Fruit fly (Drosophila melanogaster) S2 (cell line): Measurements from ENCODE around the gene f.

Experiments
- CG8478 ChIP-seq: fragments of >200 bp; optimal IDR thresholded peaks from 2 replicates; lab custom pipeline; 2018
- CTCF ChIP-seq, 2 experiments: fragments of >200 bp; optimal IDR thresholded peaks; 2 replicates each; lab custom pipeline; 2018

Gene f

DNA sequence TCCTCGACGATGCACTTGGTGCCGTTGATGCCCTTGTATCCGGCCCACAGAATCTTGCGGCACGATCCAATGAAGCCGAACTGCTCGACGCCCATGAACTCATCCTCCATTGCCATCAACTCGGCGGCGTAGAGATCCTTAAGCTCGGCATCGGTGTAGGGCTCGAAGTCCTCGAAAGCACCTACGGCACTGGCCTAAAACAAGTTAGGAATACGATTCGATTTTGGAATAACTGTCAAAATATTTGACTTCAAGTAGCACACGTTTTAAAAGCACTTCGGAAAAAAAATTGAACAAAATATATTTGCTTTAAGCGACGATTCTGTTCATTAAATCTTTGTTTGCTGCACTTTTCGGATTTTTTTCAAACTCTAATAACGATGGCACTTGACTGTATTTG, 49.5 kb downstream of the f start, which contains the start of gene CG5445:
Gene CG5445 (plus strand): TSS at position 301 of the 400 bp plus-strand sequence.
- no peak for TF ChIP-seq CTCF (optimal IDR thresholded peaks at IDR 0.05; lab: Kevin White, UChicago)
- TF ChIP-seq CG8478: no peak

DNA sequence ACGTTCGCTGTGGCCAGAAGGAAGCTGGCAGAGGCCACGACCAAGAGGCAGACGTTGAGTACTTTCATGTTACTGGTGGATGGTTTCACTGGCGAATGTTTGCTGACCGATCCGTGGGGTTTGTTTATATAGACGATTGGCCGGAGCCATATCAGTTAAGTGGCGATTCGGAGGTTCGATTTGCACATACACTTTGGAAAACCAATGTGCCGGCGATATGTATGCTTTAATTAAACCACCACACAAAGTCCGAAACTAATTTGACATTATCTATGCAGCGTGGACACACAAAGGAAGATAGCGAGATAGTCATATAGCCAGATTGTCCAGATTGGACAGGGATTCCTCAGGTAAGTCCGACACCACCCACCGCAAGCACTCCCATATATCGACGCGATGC, 49.9 kb downstream of the f start, which contains the start of gene CG8664:
Gene CG8664 (minus strand): TSS at position 101 of the 400 bp plus-strand sequence.
- no peak for TF ChIP-seq CG8478
- no peak for TF ChIP-seq CTCF (optimal IDR thresholded peaks at IDR 0.05; lab: Kevin White, UChicago)

dm6 chrX:17284400-17284799, 51.7 kb downstream of the f start, which contains the start of gene CG8661:
Gene CG8661, minus strand, starts transcription at chrX:17284500.
- no peak for TF ChIP-seq CG8478
- no peak for TF ChIP-seq CTCF (optimal IDR thresholded peaks at IDR 0.05; lab: Kevin White, UChicago)

DNA sequence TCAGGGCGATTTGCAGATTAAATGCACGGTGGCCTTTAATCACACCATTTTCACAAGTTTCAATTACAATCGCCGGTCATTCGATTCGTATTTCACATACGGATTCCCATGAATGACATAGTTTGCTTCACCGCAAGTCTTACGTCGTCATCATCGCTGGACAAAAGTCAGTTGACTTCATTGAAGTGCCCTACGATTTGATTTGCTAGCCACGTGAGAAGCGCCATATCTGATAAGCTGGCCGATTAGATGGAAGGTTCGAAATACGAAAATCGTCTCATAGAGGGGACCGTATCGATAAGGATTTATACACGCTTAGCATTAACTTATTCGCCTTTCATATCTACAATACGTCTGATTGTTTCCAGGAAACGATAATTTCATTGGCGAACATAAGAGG, 52.3 kb downstream of the f start:
- TF ChIP-seq CTCF (optimal IDR thresholded peaks at IDR 0.05; lab: Kevin White, UChicago) (no peak), CG8478 (no peak)

DNA sequence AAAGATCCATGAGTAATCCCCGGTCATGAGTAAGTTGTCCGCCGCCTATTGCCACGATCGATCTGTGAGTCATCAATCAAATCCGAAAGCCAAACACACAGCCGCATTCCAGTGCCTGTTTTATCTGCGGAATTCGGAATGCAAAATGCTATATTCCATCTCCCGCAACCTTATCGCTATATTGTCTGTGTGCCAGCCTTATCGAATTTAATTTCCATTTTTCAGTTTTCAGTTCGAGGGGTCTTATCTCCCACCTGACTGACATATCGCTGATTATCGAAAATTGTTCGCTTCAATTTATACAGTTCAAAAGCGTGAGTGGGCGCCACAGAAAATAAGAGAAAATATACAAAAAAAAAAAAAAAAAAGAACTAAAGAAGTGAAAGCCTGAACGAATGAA, 56.5 kb downstream of the f start:
- no peak for TF ChIP-seq CTCF (optimal IDR thresholded peaks at IDR 0.05; lab: Kevin White, UChicago)
- no peak for TF ChIP-seq CG8478

dm6 chrX:17290154-17290959, 57.6 kb downstream of the f start:
- TF ChIP-seq CTCF (optimal IDR thresholded peaks at IDR 0.05; lab: Kevin White, UChicago) (no peak), CG8478 (no peak)

DNA sequence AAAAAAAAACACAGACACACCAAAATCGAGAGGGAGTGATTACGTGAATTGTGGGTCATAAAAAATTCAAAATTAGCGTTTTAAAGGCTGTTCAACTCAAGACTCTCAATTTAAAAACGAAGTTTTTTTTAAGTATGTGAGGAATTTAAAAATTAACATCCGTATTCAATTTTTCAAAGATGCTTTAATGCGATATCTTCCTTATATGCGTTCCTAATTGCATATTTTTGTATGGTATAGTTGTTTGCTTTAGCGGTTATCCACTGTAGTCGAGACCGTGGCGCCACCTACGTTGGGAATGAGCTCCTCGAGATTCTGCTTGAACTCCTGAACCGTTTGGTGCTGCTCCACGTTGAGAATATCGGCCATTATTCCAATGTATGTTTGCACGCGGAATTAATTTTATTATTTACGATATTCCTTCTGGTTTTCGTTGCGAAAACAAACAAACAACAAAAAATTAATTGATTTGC, 58.3 kb downstream of the f start:
- TF ChIP-seq CTCF (optimal IDR thresholded peaks at IDR 0.05; lab: Kevin White, UChicago) (peak; percentile 26 to 27), CG8478 (no peak)

DNA sequence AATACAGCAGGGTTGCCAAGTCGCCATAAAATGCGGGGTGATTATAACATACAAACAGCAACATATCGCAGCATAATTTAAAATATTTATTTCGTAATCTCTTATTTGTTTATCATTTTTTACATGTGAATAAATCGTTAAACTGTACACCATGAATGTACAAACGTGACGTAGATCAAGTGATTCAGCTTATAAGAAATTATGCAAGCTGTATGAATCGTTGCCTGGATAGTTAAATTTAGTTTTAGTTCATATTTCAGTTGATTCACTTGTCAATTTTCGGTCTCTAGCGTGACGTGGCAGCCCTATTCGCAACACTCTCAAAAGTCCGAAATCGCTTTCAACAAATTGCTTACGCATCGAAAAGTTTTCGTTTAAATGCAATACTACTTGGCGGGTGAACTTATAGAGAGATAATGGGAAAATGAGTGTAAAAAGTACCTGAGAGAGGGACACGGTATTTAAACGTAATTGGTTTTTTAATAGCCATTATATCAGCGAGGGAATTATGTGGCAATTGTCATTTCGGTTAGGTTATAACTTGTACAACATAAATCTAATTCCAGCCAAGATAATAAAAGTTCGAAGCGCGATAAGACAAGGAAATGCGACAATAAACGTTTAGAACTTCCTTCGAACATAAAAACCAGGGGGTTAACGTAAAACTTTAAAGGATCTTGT, 59.4 kb downstream of the f start:
- TF ChIP-seq CG8478 (no peak), CTCF (optimal IDR thresholded peaks at IDR 0.05; lab: Kevin White, UChicago) (no peak)

DNA sequence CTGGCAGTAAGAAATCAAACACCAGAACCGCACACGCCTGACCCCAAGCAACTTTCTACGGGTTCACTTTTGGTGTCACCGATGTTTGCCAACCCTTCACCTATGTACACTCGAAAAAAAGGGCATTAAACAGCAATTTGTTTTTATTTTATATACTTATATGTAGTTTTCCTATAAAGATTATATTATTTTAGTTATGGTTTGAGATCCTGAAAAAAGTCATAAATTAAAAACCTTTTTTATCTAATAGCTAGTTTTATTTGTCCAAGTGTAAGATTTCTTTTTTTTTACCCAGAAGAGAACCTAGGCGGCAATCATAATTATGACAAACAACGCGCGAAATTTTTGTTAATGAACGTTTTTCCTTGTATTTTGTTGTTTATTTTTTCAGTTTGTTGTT, 60.6 kb downstream of the f start:
- no peak for TF ChIP-seq CTCF (optimal IDR thresholded peaks at IDR 0.05; lab: Kevin White, UChicago)
- TF ChIP-seq CG8478: no peak

DNA sequence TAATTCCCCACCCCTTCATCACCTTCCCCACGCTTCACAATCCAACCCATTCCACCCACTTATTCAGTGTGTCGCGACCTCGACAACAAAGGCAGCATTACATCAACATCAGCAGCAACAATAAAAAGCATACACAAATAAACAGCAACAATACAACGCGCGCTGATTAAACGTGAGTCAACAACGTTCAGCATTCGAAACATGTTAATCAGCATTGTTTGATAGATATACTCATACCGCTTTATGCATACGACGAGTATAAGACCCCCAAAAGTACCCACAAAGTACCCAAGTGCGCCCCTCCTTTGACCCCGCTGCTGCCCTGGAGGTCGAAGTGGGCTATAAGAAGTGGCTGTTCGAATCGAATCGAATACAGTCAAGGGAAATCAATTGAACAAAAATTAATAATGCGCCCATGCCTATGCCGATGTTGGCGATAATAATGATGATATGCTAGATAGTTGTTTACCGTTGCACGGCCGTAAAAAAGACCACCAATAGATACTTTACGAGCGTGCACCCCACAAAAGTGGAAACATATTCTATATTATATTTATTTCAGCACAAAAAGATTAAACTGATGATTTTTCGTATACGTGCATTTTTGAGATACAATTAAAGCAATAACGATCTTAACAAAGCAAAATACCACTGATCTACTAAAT, 61.6 kb downstream of the f start:
- TF ChIP-seq CG8478: no peak
- no peak for TF ChIP-seq CTCF (optimal IDR thresholded peaks at IDR 0.05; lab: Kevin White, UChicago)

- TF ChIP-seq CTCF (optimal IDR thresholded peaks at IDR 0.05; lab: Kevin White, UChicago): no peak
- no peak for TF ChIP-seq CG8478
Measured at dm6 chrX:17294979-17295378, 62.2 kb downstream of the f start.

- TF ChIP-seq CG8478: no peak
- no peak for TF ChIP-seq CTCF (optimal IDR thresholded peaks at IDR 0.05; lab: Kevin White, UChicago)
Measured at dm6 chrX:17296283-17297069, 63.7 kb downstream of the f start.

- no peak for TF ChIP-seq CG8478
- no peak for TF ChIP-seq CTCF (optimal IDR thresholded peaks at IDR 0.05; lab: Kevin White, UChicago)
Measured at dm6 chrX:17297070-17297689, 64.4 kb downstream of the f start.

dm6 chrX:17297924-17298591, 65.3 kb downstream of the f start:
- TF ChIP-seq CTCF (optimal IDR thresholded peaks at IDR 0.05; lab: Kevin White, UChicago): no peak
- TF ChIP-seq CG8478: no peak
